Fruit fly (Drosophila melanogaster): ENCODE data around the gene CG42371.

- TF ChIP-seq usp (GFP tag; optimal IDR thresholded peaks at IDR 0.05) (no peak), CG8478 (optimal IDR thresholded peaks at IDR 0.05) (no peak)
Observed at dm6 chr2L:2179366-2179765, 37.7 kb downstream of the CG42371 start.

All from whole organism.